Worm (Caenorhabditis elegans): Measurements from ENCODE around the gene mam-4.
A peak's percentile ranks its signal among the peaks of the same experiment; 100 is the strongest.
"Not testable (repeated sequence)": the region's sequence is repeated elsewhere in the genome, so short reads cannot be mapped to it uniquely, and the experiment has no call there.

mam-4 gene

ce11 chrV:11272848-11273247, 24.9 kb downstream of the mam-4 start, which contains the start of gene clec-223:
Gene clec-223, plus strand, starts transcription at chrV:11273148.
- TF ChIP-seq ama-1 (optimal IDR thresholded peaks at IDR 0.05) = no peak
- TF ChIP-seq elt-4 (tag; optimal IDR thresholded peaks at IDR 0.05) = no peak
- no peak for TF ChIP-seq gmeb-2 (tag; optimal IDR thresholded peaks at IDR 0.05)
- no peak for TF ChIP-seq mec-3 (tag; optimal IDR thresholded peaks at IDR 0.05; ENCODE audit: borderline replicate concordance)
- TF ChIP-seq unc-86 (tag; optimal IDR thresholded peaks at IDR 0.05) = no peak
- no peak for TF ChIP-seq ceh-31 (tag; optimal IDR thresholded peaks at IDR 0.05)
- no peak for TF ChIP-seq pqm-1 (tag; optimal IDR thresholded peaks at IDR 0.05)
- TF ChIP-seq syd-9 (tag; optimal IDR thresholded peaks at IDR 0.05) = no peak
- no peak for TF ChIP-seq sox-4 (tag; optimal IDR thresholded peaks at IDR 0.05)
- TF ChIP-seq ceh-14 (tag; optimal IDR thresholded peaks at IDR 0.05) = no peak
- TF ChIP-seq nfya-1 (tag; optimal IDR thresholded peaks at IDR 0.05) = no peak
- TF ChIP-seq odd-2 (tag; optimal IDR thresholded peaks at IDR 0.05) = no peak
- TF ChIP-seq K02D7.2 (tag; optimal IDR thresholded peaks at IDR 0.05) = no peak

- TF ChIP-seq ceh-48 (tag; optimal IDR thresholded peaks at IDR 0.05) = peak; percentile 13
- no peak for TF ChIP-seq mec-3 (tag; optimal IDR thresholded peaks at IDR 0.05; ENCODE audit: borderline replicate concordance)
These were observed 31.6 kb downstream of the mam-4 start for ce11 chrV:11279564-11279963.

- TF ChIP-seq ceh-9 (tag; optimal IDR thresholded peaks at IDR 0.05) = no peak
- TF ChIP-seq hlh-8 (tag; optimal IDR thresholded peaks at IDR 0.05) = no peak
- no peak for TF ChIP-seq odd-2 (tag; optimal IDR thresholded peaks at IDR 0.05)
- TF ChIP-seq pha-2 (tag; optimal IDR thresholded peaks at IDR 0.05) = no peak
- TF ChIP-seq unc-55 (GFP tag; optimal IDR thresholded peaks at IDR 0.05) = peak; percentile 67
- peak; percentile 28 for TF ChIP-seq nfya-1 (tag; optimal IDR thresholded peaks at IDR 0.05)
- peak; percentile 37 for TF ChIP-seq unc-42 (tag; optimal IDR thresholded peaks at IDR 0.05)
- TF ChIP-seq ceh-18 (tag; optimal IDR thresholded peaks at IDR 0.05) = no peak
These were observed 33.7 kb downstream of the mam-4 start for ce11 chrV:11281414-11282209.

ce11 chrV:11282272-11282671, 34.3 kb downstream of the mam-4 start, which contains the start of gene gly-20:
Gene gly-20, plus strand, starts transcription at chrV:11282572.
- TF ChIP-seq pqm-1 (tag; optimal IDR thresholded peaks at IDR 0.05) (no peak), ceh-19 (GFP tag; optimal IDR thresholded peaks at IDR 0.05) (no peak), dve-1 (tag; optimal IDR thresholded peaks at IDR 0.05) (no peak), odd-2 (tag; optimal IDR thresholded peaks at IDR 0.05) (no peak), lin-11 (tag; optimal IDR thresholded peaks at IDR 0.05) (no peak), C38D4.7 (GFP tag; optimal IDR thresholded peaks at IDR 0.05) (no peak), syd-9 (tag; optimal IDR thresholded peaks at IDR 0.05) (no peak), ets-4 (tag; optimal IDR thresholded peaks at IDR 0.05) (no peak), ceh-22 (tag; optimal IDR thresholded peaks at IDR 0.05) (no peak), ztf-16 (tag; optimal IDR thresholded peaks at IDR 0.05) (no peak)

ce11 chrV:11286114-11286513, 38.2 kb downstream of the mam-4 start, which contains the start of gene C03E10.3:
Gene C03E10.3, plus strand, starts transcription at chrV:11286414.
- not testable (repeated sequence) for TF ChIP-seq unc-42, ceh-24, nhr-11 (tag; optimal IDR thresholded peaks at IDR 0.05)

ce11 chrV:11290888-11291287, 42.9 kb downstream of the mam-4 start, which contains the start of gene C03E10.1:
Gene C03E10.1, plus strand, starts transcription at chrV:11291188.
- no peak for TF ChIP-seq hlh-8 (tag; optimal IDR thresholded peaks at IDR 0.05)
- TF ChIP-seq ets-4 (tag; optimal IDR thresholded peaks at IDR 0.05) = no peak
- TF ChIP-seq ceh-31 (tag; optimal IDR thresholded peaks at IDR 0.05) = no peak
- TF ChIP-seq unc-3 (GFP tag; conservative IDR thresholded peaks at IDR 0.05) = no peak
- no peak for TF ChIP-seq unc-3 (tag; optimal IDR thresholded peaks at IDR 0.05)

Data from whole organism, late embryonic.